Fruit fly (Drosophila melanogaster): ENCODE data around the gene CG10098.
A peak's percentile ranks its signal among the peaks of the same experiment; 100 is the strongest.

Gene CG10098

DNA sequence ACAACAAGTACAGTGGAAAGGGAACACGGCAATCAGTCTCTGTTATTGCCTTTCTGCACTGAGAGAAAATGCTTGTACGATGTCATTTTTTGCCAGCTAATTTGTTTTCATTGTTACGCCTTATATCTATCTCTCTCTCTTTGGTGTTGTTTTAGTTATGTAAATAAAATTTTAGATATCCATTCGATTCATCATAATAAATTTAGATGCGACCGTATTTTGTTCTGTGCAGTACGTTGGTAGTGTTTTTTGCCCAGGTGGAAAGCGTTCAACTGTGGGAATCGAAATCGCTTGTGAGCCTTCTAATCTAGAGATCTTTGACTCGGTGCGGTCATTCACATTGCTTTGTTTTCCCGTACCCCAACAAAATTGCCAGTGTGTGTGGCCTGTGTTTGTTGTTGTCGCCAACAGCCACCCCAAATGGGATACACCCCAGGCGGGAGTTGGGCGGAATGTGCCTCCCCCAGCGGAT lies 48.6 kb upstream of the CG10098 start (continued):
- TF ChIP-seq D (optimal IDR thresholded peaks at IDR 0.05) (no peak), D (GFP tag; optimal IDR thresholded peaks at IDR 0.05) (peak; percentile 91), caup (GFP tag; optimal IDR thresholded peaks at IDR 0.05; ENCODE audit: severe bottlenecking) (peak; percentile 92), CG13123 (GFP tag; optimal IDR thresholded peaks at IDR 0.05) (peak; percentile 75), CG12071 (GFP tag; optimal IDR thresholded peaks at IDR 0.05) (peak; percentile 85), CG6791 (GFP tag; IDR thresholded peaks at IDR 0.05; ENCODE audit: partially characterized antibody) (no peak), sisA (GFP tag; IDR thresholded peaks at IDR 0.05) (no peak), ac (GFP tag; optimal IDR thresholded peaks at IDR 0.05) (peak; percentile 25), abd-A (tag; optimal IDR thresholded peaks at IDR 0.05) (peak; percentile 0), CG11695 (GFP tag; IDR thresholded peaks at IDR 0.05) (no peak), inv (GFP tag; IDR thresholded peaks at IDR 0.05; ENCODE audit: partially characterized antibody) (no peak), gce (GFP tag; IDR thresholded peaks at IDR 0.05) (no peak), dpn (GFP tag; optimal IDR thresholded peaks at IDR 0.05) (peak; percentile 89 to 93), bab2 (GFP tag; optimal IDR thresholded peaks at IDR 0.05) (peak; percentile 95), dimm (GFP tag; IDR thresholded peaks at IDR 0.05) (no peak), CG8944 (GFP tag; optimal IDR thresholded peaks at IDR 0.05) (peak; percentile 85), da (GFP tag; optimal IDR thresholded peaks at IDR 0.05) (peak; percentile 76), CG3726 (GFP tag; IDR thresholded peaks at IDR 0.05) (no peak), Hr78 (GFP tag; optimal IDR thresholded peaks at IDR 0.05) (peak in 1 of 2 experiments; percentile 78), CG17328 (GFP tag; IDR thresholded peaks at IDR 0.05) (no peak), chm (GFP tag; IDR thresholded peaks at IDR 0.05) (no peak), nau (GFP tag; optimal IDR thresholded peaks at IDR 0.05) (peak; percentile 85), Taf1 (GFP tag; IDR thresholded peaks at IDR 0.05) (no peak), yki (optimal IDR thresholded peaks at IDR 0.05) (no peak), CG2678 (tag; optimal IDR thresholded peaks at IDR 0.05) (peak; percentile 94), CG15479 (GFP tag; optimal IDR thresholded peaks at IDR 0.05) (no peak), PHDP (tag; optimal IDR thresholded peaks at IDR 0.05) (peak; percentile 90), CTCF (GFP tag; optimal IDR thresholded peaks at IDR 0.05) (peak; percentile 64), Jarid2 (GFP tag; optimal IDR thresholded peaks at IDR 0.05) (peak; percentile 54), CG10565 (GFP tag; optimal IDR thresholded peaks at IDR 0.05) (peak; percentile 63), CG3163 (GFP tag; optimal IDR thresholded peaks at IDR 0.05) (peak; percentile 79), ewg (GFP tag; optimal IDR thresholded peaks at IDR 0.05) (peak; percentile 76), Antp (GFP tag; optimal IDR thresholded peaks at IDR 0.05) (peak; percentile 84), tll (GFP tag; optimal IDR thresholded peaks at IDR 0.05) (peak; percentile 21 to 84), CG7556 (GFP tag; optimal IDR thresholded peaks at IDR 0.05) (peak; percentile 87), CG9215 (GFP tag; IDR thresholded peaks at IDR 0.05) (no peak), CG14860 (GFP tag; IDR thresholded peaks at IDR 0.05; ENCODE audit: partially characterized antibody) (no peak), CG12659 (GFP tag; optimal IDR thresholded peaks at IDR 0.05) (peak; percentile 84), Bteb2 (GFP tag; optimal IDR thresholded peaks at IDR 0.05) (peak; percentile 85), Mes4 (GFP tag; optimal IDR thresholded peaks at IDR 0.05) (peak; percentile 86), CG11085 (GFP tag; IDR thresholded peaks at IDR 0.05) (no peak), NC2α (GFP tag; optimal IDR thresholded peaks at IDR 0.05) (peak; percentile 68), Hsf (GFP tag; optimal IDR thresholded peaks at IDR 0.05) (peak; percentile 91), CG4854 (GFP tag; optimal IDR thresholded peaks at IDR 0.05) (peak; percentile 80), CG31441 (GFP tag; IDR thresholded peaks at IDR 0.05) (no peak), Meics (GFP tag; optimal IDR thresholded peaks at IDR 0.05) (peak; percentile 91), CG12104 (GFP tag; optimal IDR thresholded peaks at IDR 0.05) (peak; percentile 87), lola (GFP tag; optimal IDR thresholded peaks at IDR 0.05) (peak in 1 of 3 experiments; percentile 80), CG1832 (GFP tag; optimal IDR thresholded peaks at IDR 0.05) (no peak), CG6175 (GFP tag; IDR thresholded peaks at IDR 0.05) (no peak), chif (GFP tag; optimal IDR thresholded peaks at IDR 0.05) (peak; percentile 87 to 90)
